Worm (Caenorhabditis elegans) whole organism, L1 larva: ENCODE data around the gene F22B7.9.

ENCODE experiments used
- ama-1 ChIP-seq: fragments of 150-350 bp; optimal IDR thresholded peaks from 2 replicates; lab custom pipeline; 2014
- egl-13 ChIP-seq: sonication (generic microtip); optimal IDR thresholded peaks from 2 replicates; lab custom pipeline; 2016; ENCODE audit warnings: missing genotype, missing genetic modification reagents, missing genetic modification characterization, missing compliant biosample characterization
- nhr-28 ChIP-seq: fragments of 150-350 bp; optimal IDR thresholded peaks from 2 replicates; lab custom pipeline; 2014; ENCODE audit warnings: missing biosample characterization, missing genetic modification characterization

- TF ChIP-seq ama-1 (no peak), nhr-28 (tag; lab: Kevin White, UChicago) (no peak), egl-13 (tag; lab: Kevin White, UChicago) (no peak)
These were observed 1.7 kb upstream of the F22B7.9 start for ce11 chrIII:8655412-8655811.
